Worm (Caenorhabditis elegans): Measurements from ENCODE around the gene dpf-1.
A peak's percentile ranks its signal among the peaks of the same experiment; 100 is the strongest.

The dpf-1 gene

DNA sequence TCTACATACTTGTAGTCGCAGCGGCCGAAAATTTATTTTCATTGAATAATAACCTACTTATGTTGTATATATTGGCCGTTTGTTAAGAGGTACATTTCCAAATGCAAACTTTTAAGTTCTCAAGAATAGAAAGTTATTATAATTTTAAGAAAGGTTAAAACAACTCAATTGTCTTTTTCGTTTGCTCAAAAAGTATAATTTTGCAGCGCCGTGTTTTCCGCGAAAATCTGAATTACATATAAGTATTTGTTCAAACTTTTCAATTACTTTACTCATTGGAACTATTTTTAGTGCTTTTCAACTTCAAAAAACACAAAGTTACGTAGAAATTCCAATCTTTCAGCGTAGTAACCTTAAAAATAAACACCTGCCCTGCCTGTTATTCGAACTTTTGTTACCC lies 25.7 kb upstream of the dpf-1 start, which contains the start of gene srh-239:
TSS of gene srh-239 (plus strand) at position 301 of the 400 bp plus-strand sequence.
- no peak for TF ChIP-seq R02D3.7 (tag; optimal IDR thresholded peaks at IDR 0.05)
- no peak for TF ChIP-seq elt-3 (tag; optimal IDR thresholded peaks at IDR 0.05)
- TF ChIP-seq lin-39 (tag; optimal IDR thresholded peaks at IDR 0.05): no peak
- TF ChIP-seq pqm-1 (tag; optimal IDR thresholded peaks at IDR 0.05): no peak
- no peak for TF ChIP-seq sea-2 (GFP tag; optimal IDR thresholded peaks at IDR 0.05)
- no peak for TF ChIP-seq ama-1 (optimal IDR thresholded peaks at IDR 0.05)
- no peak for TF ChIP-seq ceh-16 (tag; optimal IDR thresholded peaks at IDR 0.05)

DNA sequence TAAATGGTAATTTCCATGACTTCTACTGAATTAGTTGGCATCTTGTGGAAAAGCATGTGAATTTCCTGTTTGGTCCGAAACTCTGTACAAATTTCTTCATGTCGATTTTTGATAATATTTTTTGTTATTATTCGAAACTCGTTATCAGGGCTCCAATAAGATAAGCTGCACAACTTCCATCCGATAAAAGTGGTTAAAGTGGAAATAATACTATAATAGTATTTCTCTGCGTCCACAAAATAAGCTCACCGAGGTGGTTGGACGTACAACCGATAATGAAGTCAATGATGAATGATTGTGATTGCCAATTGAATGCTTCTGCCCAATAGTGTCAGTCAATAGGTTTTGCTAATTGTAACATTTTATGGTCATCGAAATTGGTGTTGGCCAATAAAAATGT lies 22.7 kb upstream of the dpf-1 start, which contains the start of gene T26H5.4:
TSS of gene T26H5.4 (minus strand) at position 294 of the 400 bp plus-strand sequence.
- TF ChIP-seq ceh-28 (tag; optimal IDR thresholded peaks at IDR 0.05): no peak
- TF ChIP-seq fkh-2 (tag; optimal IDR thresholded peaks at IDR 0.05): no peak
- TF ChIP-seq elt-2 (tag; optimal IDR thresholded peaks at IDR 0.05): peak; percentile 81
- TF ChIP-seq pqm-1 (tag; optimal IDR thresholded peaks at IDR 0.05): peak; percentile 77
- no peak for TF ChIP-seq fos-1 (tag; optimal IDR thresholded peaks at IDR 0.05)
- no peak for TF ChIP-seq nhr-25 (tag; optimal IDR thresholded peaks at IDR 0.05)

DNA sequence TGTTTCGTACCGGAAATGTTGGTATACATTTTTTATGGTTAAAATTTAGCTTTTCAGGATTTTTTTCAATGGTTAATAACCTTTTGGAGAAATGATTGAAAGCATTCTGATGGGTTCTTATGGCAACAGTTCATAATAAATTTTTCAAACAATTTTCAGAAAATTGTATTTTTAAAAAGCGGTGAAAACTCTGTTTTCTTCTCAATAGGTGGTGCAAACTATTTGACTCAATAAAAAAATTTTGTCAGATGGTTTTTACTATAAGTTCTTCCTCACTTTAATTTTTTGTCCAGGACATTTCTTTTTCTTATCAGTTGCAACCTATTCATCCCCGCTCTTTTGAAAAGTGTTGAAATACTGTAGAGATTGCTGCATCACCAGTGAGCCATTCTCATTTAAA lies 22.3 kb upstream of the dpf-1 start, which contains the start of gene T26H5.14:
TSS of gene T26H5.14 (plus strand) at position 301 of the 400 bp plus-strand sequence.
- no peak for TF ChIP-seq ZK546.5 (tag; optimal IDR thresholded peaks at IDR 0.05)
- TF ChIP-seq elt-2 (tag; optimal IDR thresholded peaks at IDR 0.05): peak; percentile 40

DNA sequence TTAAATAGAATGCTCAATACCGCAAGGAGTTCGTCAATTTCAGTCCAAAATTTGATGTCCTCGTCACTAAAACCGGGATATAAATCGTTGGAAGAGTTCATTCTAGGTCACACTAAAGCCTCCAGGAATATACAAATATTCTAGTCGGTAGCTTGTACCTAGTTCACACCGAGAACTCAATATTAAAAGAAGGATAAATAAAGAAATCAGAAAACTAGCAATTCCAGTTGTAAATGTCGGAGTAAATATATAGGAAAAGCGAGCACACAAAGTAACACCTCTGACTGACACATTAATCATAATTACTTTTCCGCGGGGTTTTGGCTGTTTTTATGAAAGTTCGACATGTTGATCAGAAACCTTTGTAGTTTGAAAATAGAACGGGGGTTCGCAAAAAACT lies 19.7 kb upstream of the dpf-1 start, which contains the start of gene srw-33:
TSS of gene srw-33 (minus strand) at position 101 of the 400 bp plus-strand sequence.
- TF ChIP-seq nhr-77 (tag; optimal IDR thresholded peaks at IDR 0.05): no peak
- no peak for TF ChIP-seq lin-39 (tag; optimal IDR thresholded peaks at IDR 0.05)

DNA sequence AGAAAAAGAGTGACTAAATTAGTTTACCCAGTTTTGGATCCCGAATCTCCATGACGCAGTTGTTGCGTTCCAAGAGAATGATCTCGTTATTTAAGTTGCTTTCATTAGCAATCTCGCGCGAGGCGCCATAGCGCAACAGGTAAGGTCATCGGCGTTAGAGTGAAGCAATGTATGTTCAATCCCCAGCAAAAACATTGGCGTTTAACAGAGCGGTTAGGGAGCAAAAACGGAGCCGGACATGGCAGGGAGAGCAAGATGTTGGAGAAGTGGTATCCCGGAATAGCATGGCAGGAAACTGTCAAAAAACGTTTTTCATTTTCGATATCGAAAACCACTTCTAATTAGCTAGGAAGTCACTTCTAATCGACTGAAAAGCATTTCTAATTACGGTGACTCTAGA lies 16.8 kb upstream of the dpf-1 start:
- TF ChIP-seq nhr-43 (tag; optimal IDR thresholded peaks at IDR 0.05; ENCODE audit: poor library complexity, severe bottlenecking): peak; percentile 31
- TF ChIP-seq fos-1 (tag; optimal IDR thresholded peaks at IDR 0.05): no peak

DNA sequence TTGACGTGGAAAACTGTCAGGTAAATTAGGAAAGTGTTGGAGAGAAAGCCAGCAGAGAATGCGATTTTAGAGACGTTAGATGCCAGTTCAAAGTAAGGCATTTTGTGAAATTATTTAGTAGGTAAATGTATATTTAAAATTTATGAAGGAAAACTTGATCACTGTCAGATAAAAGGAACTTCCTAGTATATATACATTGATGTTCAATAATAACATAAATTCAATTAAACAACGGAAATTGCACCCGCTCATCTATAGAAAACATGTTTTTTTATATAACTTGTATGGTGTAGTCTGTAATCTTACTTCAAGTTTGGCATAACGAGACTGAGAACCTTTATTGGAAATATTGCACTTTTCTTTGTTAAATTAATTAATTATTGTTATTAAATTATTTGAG lies 12.0 kb upstream of the dpf-1 start, which contains the start of gene str-71:
TSS of gene str-71 (minus strand) at position 101 of the 400 bp plus-strand sequence.
- TF ChIP-seq daf-12 (tag; optimal IDR thresholded peaks at IDR 0.05): no peak
- no peak for TF ChIP-seq nhr-237 (tag; optimal IDR thresholded peaks at IDR 0.05)
- TF ChIP-seq elt-2 (tag; optimal IDR thresholded peaks at IDR 0.05): no peak

DNA sequence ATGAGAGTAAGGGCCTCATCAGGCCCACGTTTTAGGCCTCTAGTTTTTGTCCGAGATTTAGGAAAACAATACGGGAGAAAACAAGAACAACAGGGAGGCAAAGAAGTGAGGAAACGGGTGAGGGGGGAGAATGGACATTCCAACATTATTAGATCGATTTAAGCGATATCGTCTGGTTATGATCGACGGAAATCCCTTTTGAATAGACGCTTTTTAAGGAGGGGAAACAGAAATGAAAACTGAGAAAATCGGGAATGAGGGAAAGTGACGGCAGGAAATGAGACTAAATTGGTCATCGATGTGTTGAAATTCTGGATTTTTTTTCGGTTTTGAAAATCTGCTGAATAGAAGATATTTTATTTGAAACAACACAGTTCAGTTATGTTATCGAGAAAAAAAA lies 6.7 kb upstream of the dpf-1 start, which contains the start of gene rocf-1:
TSS of gene rocf-1 (minus strand) at position 101 of the 400 bp plus-strand sequence.
- TF ChIP-seq zag-1 (tag; optimal IDR thresholded peaks at IDR 0.05) (no peak), elt-1 (tag; optimal IDR thresholded peaks at IDR 0.05) (no peak), nhr-11 (tag; optimal IDR thresholded peaks at IDR 0.05) (no peak), fos-1 (tag; optimal IDR thresholded peaks at IDR 0.05) (no peak), mml-1 (tag; optimal IDR thresholded peaks at IDR 0.05) (no peak), ZK546.5 (tag; optimal IDR thresholded peaks at IDR 0.05) (no peak), sea-2 (GFP tag; optimal IDR thresholded peaks at IDR 0.05) (no peak)

DNA sequence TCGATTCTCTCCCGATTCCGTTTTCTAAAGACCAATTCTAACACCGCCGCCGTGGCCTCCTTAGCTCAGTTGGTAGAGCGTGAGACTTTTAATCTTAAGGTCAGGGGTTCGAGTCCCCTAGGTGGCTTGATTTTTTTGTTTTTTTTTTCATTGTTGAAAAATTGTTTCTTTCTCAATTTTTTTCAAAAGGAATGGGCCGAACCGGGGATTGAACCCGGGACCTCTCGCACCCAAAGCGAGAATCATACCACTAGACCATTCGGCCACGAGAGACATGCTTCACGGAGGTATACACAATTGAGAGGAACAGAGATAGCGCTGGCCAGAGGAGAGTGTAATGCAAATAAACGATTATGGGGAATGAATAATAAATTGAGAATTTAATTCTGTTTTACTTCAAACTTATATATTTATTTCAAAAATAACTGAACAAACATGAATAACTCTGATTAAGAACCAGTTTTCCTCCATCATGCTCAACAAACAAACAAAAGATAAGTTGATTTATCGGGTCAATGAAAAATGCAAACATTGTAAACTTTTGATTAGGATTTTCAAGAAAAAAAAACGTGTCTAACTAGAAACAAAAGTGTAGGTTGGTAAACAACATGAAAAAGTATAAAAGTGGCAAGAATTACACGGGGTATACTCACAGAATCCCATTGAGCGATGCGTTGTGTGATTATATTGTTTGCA lies 5.9 kb upstream of the dpf-1 start, which contains the start of gene pqn-71:
TSS of gene pqn-71 (plus strand) at position 646 of the 696 bp plus-strand sequence.
- TF ChIP-seq R02D3.7 (tag; optimal IDR thresholded peaks at IDR 0.05): peak; percentile 54
- peak; percentile 70 for TF ChIP-seq skn-1 (tag; optimal IDR thresholded peaks at IDR 0.05)
- peak; percentile 82 for TF ChIP-seq egl-27 (tag; optimal IDR thresholded peaks at IDR 0.05)
- TF ChIP-seq elt-3 (tag; optimal IDR thresholded peaks at IDR 0.05): peak in 1 of 3 experiments; percentile 76
- no peak for TF ChIP-seq daf-12 (tag; optimal IDR thresholded peaks at IDR 0.05)
- no peak for TF ChIP-seq fkh-10 (GFP tag; optimal IDR thresholded peaks at IDR 0.05)
- peak; percentile 63 for TF ChIP-seq lin-39 (tag; optimal IDR thresholded peaks at IDR 0.05)
- peak; percentile 85 for TF ChIP-seq elt-2 (tag; optimal IDR thresholded peaks at IDR 0.05)
- no peak for TF ChIP-seq ZK546.5 (tag; optimal IDR thresholded peaks at IDR 0.05)
- peak; percentile 11 for TF ChIP-seq mdl-1 (tag; optimal IDR thresholded peaks at IDR 0.05)
- peak; percentile 90 for TF ChIP-seq jun-1 (tag; optimal IDR thresholded peaks at IDR 0.05)
- TF ChIP-seq lin-15B (tag; optimal IDR thresholded peaks at IDR 0.05): peak; percentile 67
- TF ChIP-seq ceh-82 (tag; optimal IDR thresholded peaks at IDR 0.05): peak; percentile 40
- no peak for TF ChIP-seq unc-62 (GFP tag; optimal IDR thresholded peaks at IDR 0.05)
- peak; percentile 56 for TF ChIP-seq hmg-11 (tag; optimal IDR thresholded peaks at IDR 0.05)
- TF ChIP-seq nhr-23 (tag; optimal IDR thresholded peaks at IDR 0.05): peak; percentile 81
- peak; percentile 83 for TF ChIP-seq fos-1 (tag; optimal IDR thresholded peaks at IDR 0.05)
- TF ChIP-seq snpc-4 (tag; optimal IDR thresholded peaks at IDR 0.05): peak; percentile 64
- no peak for TF ChIP-seq nfya-1 (tag; optimal IDR thresholded peaks at IDR 0.05; ENCODE audit: insufficient read depth)
- TF ChIP-seq lsy-12 (tag; optimal IDR thresholded peaks at IDR 0.05): peak; percentile 71
- TF ChIP-seq nhr-77 (tag; optimal IDR thresholded peaks at IDR 0.05): peak; percentile 70
- peak; percentile 85 for TF ChIP-seq tbx-2 (tag; optimal IDR thresholded peaks at IDR 0.05)
- no peak for TF ChIP-seq ceh-28 (tag; optimal IDR thresholded peaks at IDR 0.05)
- peak; percentile 77 for TF ChIP-seq nhr-25 (tag; optimal IDR thresholded peaks at IDR 0.05)
- peak; percentile 68 for TF ChIP-seq pqm-1 (tag; optimal IDR thresholded peaks at IDR 0.05)

Data from whole organism, L3 larva.